Worm (Caenorhabditis elegans) whole organism, young adult: ENCODE results near the gene frpr-2.

Experiments
- B0035.1 ChIP-seq: sonication (generic microtip); optimal IDR thresholded peaks from 2 replicates; lab custom pipeline; 2016; ENCODE audit warnings: missing genetic modification characterization, mild to moderate bottlenecking, missing compliant biosample characterization, missing genotype, missing genetic modification reagents
- C17E4.6 ChIP-seq: fragments of 200-800 bp; sonication (Bioruptor generic); IDR thresholded peaks from 2 replicates; pipeline ENCODE4 v1.3.6; 2022; ENCODE audit warnings: missing genetic modification reagents, missing genetic modification characterization, missing compliant biosample characterization
- D2030.7 ChIP-seq: fragments of 200-800 bp; sonication (Bioruptor generic); IDR thresholded peaks from 2 replicates; pipeline ENCODE4 v1.3.6; 2022; ENCODE audit warnings: missing genetic modification reagents, missing genetic modification characterization, missing compliant biosample characterization
- F23B12.7 ChIP-seq: sonication (generic microtip); optimal IDR thresholded peaks from 2 replicates; lab custom pipeline; 2017; ENCODE audit warnings: missing genetic modification characterization, mild to moderate bottlenecking, missing compliant biosample characterization, antibody characterized with exemption, moderate library complexity; ENCODE audit not compliant: insufficient read depth
- F49E8.2 ChIP-seq: sonication (generic microtip); optimal IDR thresholded peaks from 3 replicates; lab custom pipeline; 2017; ENCODE audit warnings: missing genetic modification characterization, mild to moderate bottlenecking, missing compliant biosample characterization, antibody characterized with exemption, moderate library complexity; ENCODE audit not compliant: insufficient read depth
- F57C9.4 ChIP-seq: sonication (generic microtip); optimal IDR thresholded peaks from 2 replicates; lab custom pipeline; 2017; ENCODE audit warnings: mild to moderate bottlenecking, missing genetic modification characterization, missing compliant biosample characterization
- T26A5.8 ChIP-seq: sonication (generic microtip); optimal IDR thresholded peaks from 2 replicates; lab custom pipeline; 2016; ENCODE audit warnings: missing genetic modification characterization, missing compliant biosample characterization
- ZK185.1 ChIP-seq: sonication (generic microtip); optimal IDR thresholded peaks from 2 replicates; lab custom pipeline; 2016; ENCODE audit warnings: mild to moderate bottlenecking, missing genetic modification characterization, missing compliant biosample characterization; ENCODE audit not compliant: poor library complexity, severe bottlenecking
- akir-1 ChIP-seq: fragments of 200-800 bp; sonication (Bioruptor generic); optimal IDR thresholded peaks from 2 replicates; lab custom pipeline; 2018; ENCODE audit warnings: mild to moderate bottlenecking, missing genetic modification characterization, moderate library complexity, missing compliant biosample characterization
- aptf-2 ChIP-seq: fragments of 200-800 bp; sonication (Bioruptor generic); conservative IDR thresholded peaks from 2 replicates; pipeline ENCODE4 v1.3.6; 2022; ENCODE audit warnings: missing genetic modification reagents, missing genetic modification characterization, missing compliant biosample characterization
- aptf-3 ChIP-seq: fragments of 200-800 bp; sonication (Bioruptor generic); IDR thresholded peaks from 2 replicates; pipeline ENCODE4 v1.3.6; 2022; ENCODE audit warnings: missing genetic modification characterization, missing compliant biosample characterization
- atf-7 ChIP-seq: sonication (generic microtip); optimal IDR thresholded peaks from 2 replicates; lab custom pipeline; 2017; ENCODE audit warnings: mild to moderate bottlenecking, missing genetic modification characterization, missing compliant biosample characterization
- athp-1 ChIP-seq: sonication (generic microtip); optimal IDR thresholded peaks from 2 replicates; lab custom pipeline; 2017; ENCODE audit warnings: mild to moderate bottlenecking, missing genetic modification characterization, missing compliant biosample characterization
- bed-1 ChIP-seq: fragments of 200-800 bp; sonication (Bioruptor generic); IDR thresholded peaks from 2 replicates; pipeline ENCODE4 v1.3.6; 2022; ENCODE audit warnings: missing genetic modification reagents, missing genetic modification characterization, missing compliant biosample characterization
- ccch-3 ChIP-seq: fragments of 200-800 bp; sonication (Bioruptor generic); optimal IDR thresholded peaks from 2 replicates; lab custom pipeline; 2018; ENCODE audit warnings: mild to moderate bottlenecking, missing genetic modification characterization, missing compliant biosample characterization
- cebp-2 ChIP-seq: fragments of 200-800 bp; sonication (Bioruptor generic); IDR thresholded peaks from 2 replicates; pipeline ENCODE4 v1.3.6; 2022; ENCODE audit warnings: missing genetic modification characterization, missing compliant biosample characterization
- ceh-27 ChIP-seq: fragments of 200-800 bp; sonication (Bioruptor generic); optimal IDR thresholded peaks from 2 replicates; lab custom pipeline; 2018; ENCODE audit warnings: mild to moderate bottlenecking, missing genetic modification characterization, moderate library complexity, missing compliant biosample characterization
- ceh-91 ChIP-seq: fragments of 200-800 bp; sonication (Bioruptor generic); IDR thresholded peaks from 2 replicates; pipeline ENCODE4 v1.3.6; 2022; ENCODE audit warnings: missing genetic modification reagents, missing genetic modification characterization, missing compliant biosample characterization
- die-1 ChIP-seq: sonication (generic microtip); optimal IDR thresholded peaks from 2 replicates; lab custom pipeline; 2016; ENCODE audit warnings: missing genotype, mild to moderate bottlenecking, missing genetic modification characterization, missing compliant biosample characterization
- egl-18 ChIP-seq: fragments of 200-800 bp; sonication (Bioruptor generic); IDR thresholded peaks from 2 replicates; pipeline ENCODE4 v1.3.6; 2022; ENCODE audit warnings: missing genetic modification reagents, missing genetic modification characterization, missing compliant biosample characterization
- fkh-3 ChIP-seq: sonication (generic microtip); optimal IDR thresholded peaks from 2 replicates; lab custom pipeline; 2016; ENCODE audit warnings: mild to moderate bottlenecking, missing genetic modification characterization, missing compliant biosample characterization
- gei-17 ChIP-seq: fragments of 200-800 bp; sonication (Bioruptor generic); optimal IDR thresholded peaks from 2 replicates; lab custom pipeline; 2018; ENCODE audit warnings: mild to moderate bottlenecking, missing genetic modification characterization, missing compliant biosample characterization
- him-1 ChIP-seq: sonication (generic microtip); optimal IDR thresholded peaks from 2 replicates; lab custom pipeline; 2016; ENCODE audit warnings: missing genotype, missing genetic modification reagents, missing genetic modification characterization, missing compliant biosample characterization
- hlh-12 ChIP-seq: sonication (generic microtip); optimal IDR thresholded peaks from 2 replicates; lab custom pipeline; 2016; ENCODE audit warnings: missing genetic modification characterization, missing compliant biosample characterization
- hmg-20 ChIP-seq: fragments of 200-800 bp; sonication (Bioruptor generic); IDR thresholded peaks from 2 replicates; pipeline ENCODE4 v1.3.6; 2022; ENCODE audit warnings: missing genetic modification reagents, missing genetic modification characterization, missing compliant biosample characterization
- lag-1 ChIP-seq: fragments of 200-800 bp; sonication (Bioruptor generic); IDR thresholded peaks from 2 replicates; pipeline ENCODE4 v1.3.6; 2022; ENCODE audit warnings: missing genetic modification reagents, missing genetic modification characterization, missing compliant biosample characterization
- let-607 ChIP-seq, 2 experiments: fragments of 200-800 bp in 1 of 2; sonication (Bioruptor generic) in 1 of 2; sonication (generic microtip) in 1 of 2; optimal IDR thresholded peaks; 2 replicates each; lab custom pipeline; 2016 to 2018; ENCODE audit warnings: mild to moderate bottlenecking in 2 of 2, missing compliant biosample characterization in 2 of 2, missing genetic modification characterization in 2 of 2, moderate library complexity in 2 of 2, missing genotype in 1 of 2
- lin-35 ChIP-seq, 3 experiments: fragments of 150-350 bp in 2 of 3; sonication (generic microtip) in 1 of 3; optimal IDR thresholded peaks; 2 replicates each; lab custom pipeline; 2014 to 2018; ENCODE audit warnings: missing biosample characterization in 3 of 3, missing genetic modification characterization in 3 of 3, missing genetic modification reagents in 3 of 3
- lir-1 ChIP-seq: fragments of 200-800 bp; sonication (Bioruptor generic); conservative IDR thresholded peaks from 2 replicates; pipeline ENCODE4 v1.3.6; 2022; ENCODE audit warnings: missing genetic modification reagents, missing genetic modification characterization, missing compliant biosample characterization
- lsl-1 ChIP-seq: fragments of 200-800 bp; sonication (Bioruptor generic); optimal IDR thresholded peaks from 2 replicates; lab custom pipeline; 2018; ENCODE audit warnings: mild to moderate bottlenecking, missing genetic modification characterization, moderate library complexity, missing compliant biosample characterization
- madf-10 ChIP-seq: sonication (generic microtip); optimal IDR thresholded peaks from 2 replicates; lab custom pipeline; 2016; ENCODE audit warnings: mild to moderate bottlenecking, missing genetic modification characterization, missing compliant biosample characterization
- madf-3 ChIP-seq: fragments of 200-800 bp; sonication (Bioruptor generic); IDR thresholded peaks from 2 replicates; pipeline ENCODE4 v1.3.6; 2022; ENCODE audit warnings: missing genetic modification reagents, missing genetic modification characterization, missing compliant biosample characterization
- mcd-1 ChIP-seq: fragments of 200-800 bp; sonication (Bioruptor generic); IDR thresholded peaks from 2 replicates; pipeline ENCODE4 v1.3.6; 2022; ENCODE audit warnings: missing genetic modification reagents, missing genetic modification characterization, missing compliant biosample characterization
- mxl-1 ChIP-seq: sonication (generic microtip); optimal IDR thresholded peaks from 2 replicates; lab custom pipeline; 2016; ENCODE audit warnings: missing genetic modification characterization, missing compliant biosample characterization
- nhr-27 ChIP-seq: fragments of 200-800 bp; sonication (Bioruptor generic); optimal IDR thresholded peaks from 2 replicates; lab custom pipeline; 2018; ENCODE audit warnings: mild to moderate bottlenecking, missing genetic modification characterization, moderate library complexity, missing compliant biosample characterization
- rec-8 ChIP-seq, 2 experiments: sonication (generic microtip); optimal IDR thresholded peaks; 2 replicates each; lab custom pipeline; 2016; ENCODE audit warnings: mild to moderate bottlenecking in 2 of 2, missing genetic modification characterization in 2 of 2, missing genetic modification reagents in 2 of 2, missing genotype in 2 of 2, missing biosample characterization in 1 of 2, missing compliant biosample characterization in 1 of 2, moderate library complexity in 1 of 2
- rpc-1 ChIP-seq, 2 experiments: fragments of 150-350 bp in 1 of 2; sonication (generic microtip) in 1 of 2; optimal IDR thresholded peaks; 2 replicates each; lab custom pipeline; 2014 to 2018; ENCODE audit warnings: missing biosample characterization in 1 of 2, missing genetic modification characterization in 1 of 2, missing genetic modification reagents in 1 of 2, missing genotype in 1 of 2
- sdz-38 ChIP-seq: sonication (generic microtip); optimal IDR thresholded peaks from 2 replicates; lab custom pipeline; 2016; ENCODE audit warnings: missing genotype, missing genetic modification characterization, missing compliant biosample characterization
- sea-2 ChIP-seq: fragments of 200-800 bp; sonication (Bioruptor generic); IDR thresholded peaks from 2 replicates; pipeline ENCODE4 v1.3.6; 2022; ENCODE audit warnings: missing genetic modification characterization, missing compliant biosample characterization
- snpc-1.3 ChIP-seq: sonication (generic microtip); optimal IDR thresholded peaks from 2 replicates; lab custom pipeline; 2017; ENCODE audit warnings: missing genetic modification characterization, mild to moderate bottlenecking, missing compliant biosample characterization, antibody characterized with exemption, moderate library complexity, missing genotype, missing genetic modification reagents; ENCODE audit not compliant: insufficient read depth
- somi-1 ChIP-seq: fragments of 200-800 bp; sonication (Bioruptor generic); optimal IDR thresholded peaks from 2 replicates; lab custom pipeline; 2018; ENCODE audit warnings: mild to moderate bottlenecking, missing genetic modification characterization, missing compliant biosample characterization
- sptf-2 ChIP-seq: fragments of 200-800 bp; sonication (Bioruptor generic); optimal IDR thresholded peaks from 2 replicates; lab custom pipeline; 2018; ENCODE audit warnings: mild to moderate bottlenecking, missing genetic modification characterization, missing compliant biosample characterization
- tbp1 ChIP-seq: fragments of 200-800 bp; sonication (Bioruptor generic); optimal IDR thresholded peaks from 2 replicates; lab custom pipeline; 2018; ENCODE audit warnings: mild to moderate bottlenecking, missing genetic modification characterization, missing compliant biosample characterization
- ztf-18 ChIP-seq: sonication (generic microtip); optimal IDR thresholded peaks from 2 replicates; lab custom pipeline; 2016; ENCODE audit warnings: missing genotype, mild to moderate bottlenecking, missing genetic modification characterization, missing compliant biosample characterization
- ztf-26 ChIP-seq: sonication (generic microtip); optimal IDR thresholded peaks from 2 replicates; lab custom pipeline; 2017; ENCODE audit warnings: missing genetic modification characterization, missing compliant biosample characterization

frpr-2 gene

DNA sequence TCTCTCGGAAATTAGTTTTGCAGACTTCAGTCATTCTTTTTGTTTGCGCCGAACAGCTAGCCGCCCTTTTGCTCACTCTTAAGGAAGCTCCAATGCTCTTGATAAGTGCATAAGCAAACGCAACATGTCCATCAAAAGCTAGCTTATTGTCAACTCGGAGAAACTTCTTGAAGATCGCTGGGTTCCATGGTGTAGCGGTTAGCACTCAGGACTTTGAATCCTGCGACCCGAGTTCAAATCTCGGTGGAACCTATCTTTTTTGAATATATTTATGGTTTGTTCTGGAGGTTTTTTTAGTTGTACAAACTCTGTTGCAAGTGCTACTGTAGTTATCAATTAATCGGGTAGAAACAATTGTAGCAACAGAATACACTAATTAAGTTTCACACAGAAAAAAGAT lies 27.7 kb upstream of the frpr-2 start (continued):
- TF ChIP-seq lag-1: no peak
- no peak for TF ChIP-seq athp-1
- TF ChIP-seq somi-1: no peak
- TF ChIP-seq akir-1 (GFP tag; lab: Kevin White, UChicago): no peak
- no peak for TF ChIP-seq aptf-2 (GFP tag; lab: Robert Waterston, UW)
- TF ChIP-seq T26A5.8 (tag; lab: Kevin White, UChicago): no peak
- no peak for TF ChIP-seq ztf-26 (tag; lab: Kevin White, UChicago)
- TF ChIP-seq sptf-2: no peak
- peak; percentile 86 for TF ChIP-seq tbp1 (GFP tag; lab: Kevin White, UChicago)
- TF ChIP-seq lsl-1 (GFP tag; lab: Kevin White, UChicago): no peak
- no peak for TF ChIP-seq ceh-27 (GFP tag; lab: Kevin White, UChicago)
- TF ChIP-seq F23B12.7 (tag; lab: Kevin White, UChicago): no peak
- peak; percentile 58 for TF ChIP-seq die-1 (tag; lab: Kevin White, UChicago)
- TF ChIP-seq mcd-1 (GFP tag; lab: Robert Waterston, UW): no peak
- TF ChIP-seq sdz-38: no peak
- TF ChIP-seq let-607 (tag; optimal IDR thresholded peaks at IDR 0.05; lab: Kevin White, UChicago): no peak
- TF ChIP-seq fkh-3 (tag; lab: Kevin White, UChicago): no peak
- TF ChIP-seq ztf-18: no peak

DNA sequence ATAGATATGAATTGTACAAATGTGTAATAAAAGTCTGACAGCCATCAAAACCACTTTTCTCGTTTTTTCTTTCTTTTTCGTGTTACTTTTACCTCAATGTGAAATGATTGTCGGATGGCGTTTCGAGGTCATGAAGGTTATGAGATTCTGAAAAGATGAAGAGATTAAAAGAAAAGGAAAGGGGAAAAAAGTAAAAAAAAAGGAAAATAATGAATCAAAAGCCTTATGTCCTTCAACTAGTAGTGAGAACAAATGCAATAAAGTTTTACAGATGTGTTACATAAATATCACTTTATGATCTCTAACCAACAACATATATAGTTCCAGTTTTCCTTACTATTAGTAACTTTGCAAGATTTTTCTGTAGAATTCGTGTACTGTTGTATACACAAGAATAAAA lies 24.5 kb upstream of the frpr-2 start, which contains the start of gene gmap-3:
Gene gmap-3 (minus strand): TSS at position 148 of the 400 bp plus-strand sequence.
- no peak for TF ChIP-seq him-1 (tag; lab: Kevin White, UChicago)
- TF ChIP-seq, all 124 proteins: peak for 0

DNA sequence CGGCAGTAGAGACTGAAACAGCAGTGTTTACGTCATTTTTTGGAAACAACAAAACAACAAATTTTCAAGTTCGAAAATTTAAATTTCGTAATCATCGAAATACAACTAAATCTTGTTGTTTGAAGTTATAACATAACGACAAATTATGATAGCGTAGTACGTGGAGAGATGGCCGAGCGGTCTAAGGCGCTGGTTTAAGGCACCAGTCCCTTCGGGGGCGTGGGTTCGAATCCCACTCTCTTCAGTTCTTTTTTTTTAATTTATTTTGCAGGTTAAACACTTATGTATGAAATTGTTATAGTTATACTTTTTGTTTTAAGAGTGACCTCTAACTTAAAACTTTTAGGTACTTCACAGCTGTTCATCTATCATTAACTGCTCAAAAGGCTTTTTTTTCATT lies 23.0 kb upstream of the frpr-2 start:
- TF ChIP-seq F57C9.4 (tag; lab: Kevin White, UChicago) (no peak), ceh-91 (GFP tag; lab: Robert Waterston, UW) (no peak), rec-8 (tag; optimal IDR thresholded peaks at IDR 0.05; lab: Kevin White, UChicago) (no peak), snpc-1.3 (tag; lab: Kevin White, UChicago) (peak; percentile 66), B0035.1 (tag; lab: Kevin White, UChicago) (no peak), mxl-1 (tag; lab: Kevin White, UChicago) (no peak), ccch-3 (no peak), atf-7 (no peak), ztf-18 (no peak), madf-10 (tag; lab: Kevin White, UChicago) (no peak), madf-3 (no peak), egl-18 (no peak), gei-17 (GFP tag; lab: Kevin White, UChicago) (no peak), die-1 (tag; lab: Kevin White, UChicago) (peak; percentile 68), hlh-12 (tag; lab: Kevin White, UChicago) (no peak), athp-1 (no peak), ZK185.1 (peak; percentile 74), lir-1 (GFP tag; lab: Robert Waterston, UW) (no peak), somi-1 (no peak), sea-2 (no peak), F49E8.2 (peak; percentile 21), D2030.7 (peak; percentile 34; the same call in 1 of the 2 replicates), C17E4.6 (GFP tag; lab: Robert Waterston, UW) (no peak), nhr-27 (tag; lab: Kevin White, UChicago) (no peak), cebp-2 (no peak), bed-1 (no peak), let-607 (tag; optimal IDR thresholded peaks at IDR 0.05; lab: Kevin White, UChicago) (no peak), hmg-20 (no peak), aptf-3 (no peak), rpc-1 (optimal IDR thresholded peaks at IDR 0.05; lab: Kevin White, UChicago) (peak; percentile 75), rpc-1 (tag; optimal IDR thresholded peaks at IDR 0.05; lab: Kevin White, UChicago) (peak; percentile 85), lin-35 (GFP tag; optimal IDR thresholded peaks at IDR 0.05; lab: Kevin White, UChicago) (no peak)
